Worm (Caenorhabditis elegans): Measurements from ENCODE around the gene nccd-1.

nccd-1 gene

DNA sequence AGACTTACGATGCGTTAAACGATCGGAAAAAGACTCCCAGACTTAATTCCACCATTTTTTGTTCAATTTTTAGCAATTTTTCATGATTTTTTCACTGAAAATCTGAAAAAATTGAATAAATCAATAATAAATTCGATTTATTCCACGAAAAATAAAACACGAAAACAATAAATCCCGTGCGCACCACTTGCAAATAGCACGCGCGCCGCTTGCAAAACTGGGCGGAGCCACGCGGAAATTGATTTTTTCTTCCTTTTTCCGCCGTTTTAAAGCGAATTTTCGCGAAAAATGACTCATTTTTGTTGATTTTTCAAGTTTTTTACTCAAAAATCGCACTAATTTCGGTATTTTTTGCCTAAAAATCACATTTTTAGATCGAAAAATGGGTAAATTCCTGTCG, 41.8 kb upstream of the nccd-1 start, which contains the start of the genes Y116A8C.9 and arf-6 (continued):
- TF ChIP-seq pha-4 (tag; optimal IDR thresholded peaks at IDR 0.05) (no peak), ztf-16 (tag; optimal IDR thresholded peaks at IDR 0.05) (peak; percentile 54), dmd-4 (tag; optimal IDR thresholded peaks at IDR 0.05; ENCODE audit: borderline replicate concordance) (peak; percentile 18), tbx-7 (tag; optimal IDR thresholded peaks at IDR 0.05) (peak; percentile 36), odd-2 (tag; optimal IDR thresholded peaks at IDR 0.05) (no peak), eyg-1 (tag; optimal IDR thresholded peaks at IDR 0.05) (no peak), hlh-6 (tag; optimal IDR thresholded peaks at IDR 0.05) (no peak), nhr-232 (tag; optimal IDR thresholded peaks at IDR 0.05) (no peak), ceh-48 (tag; optimal IDR thresholded peaks at IDR 0.05) (peak; percentile 92), C08G9.2 (tag; optimal IDR thresholded peaks at IDR 0.05) (peak; percentile 22), pax-1 (tag; optimal IDR thresholded peaks at IDR 0.05) (no peak), C38D4.7 (GFP tag; optimal IDR thresholded peaks at IDR 0.05) (peak; percentile 62), pros-1 (tag; optimal IDR thresholded peaks at IDR 0.05) (no peak), dve-1 (tag; optimal IDR thresholded peaks at IDR 0.05) (no peak), ahr-1 (tag; optimal IDR thresholded peaks at IDR 0.05) (peak; percentile 62), sox-4 (tag; optimal IDR thresholded peaks at IDR 0.05) (peak; percentile 68), pqm-1 (tag; optimal IDR thresholded peaks at IDR 0.05) (no peak), elt-2 (tag; optimal IDR thresholded peaks at IDR 0.05) (peak; percentile 75), mec-3 (tag; optimal IDR thresholded peaks at IDR 0.05; ENCODE audit: borderline replicate concordance) (no peak), hlh-15 (tag; optimal IDR thresholded peaks at IDR 0.05) (peak; percentile 46), sox-2 (GFP tag; IDR thresholded peaks at IDR 0.05) (no peak), K09A11.1 (tag; optimal IDR thresholded peaks at IDR 0.05; ENCODE audit: insufficient read depth) (peak; percentile 48), ets-4 (tag; optimal IDR thresholded peaks at IDR 0.05) (no peak), ttx-3 (tag; optimal IDR thresholded peaks at IDR 0.05) (peak; percentile 68), fkh-10 (GFP tag; optimal IDR thresholded peaks at IDR 0.05) (no peak), unc-42 (tag; optimal IDR thresholded peaks at IDR 0.05) (peak; percentile 58), ceh-22 (tag; optimal IDR thresholded peaks at IDR 0.05) (no peak), unc-86 (tag; optimal IDR thresholded peaks at IDR 0.05) (peak; percentile 69), ceh-24 (tag; optimal IDR thresholded peaks at IDR 0.05) (no peak), ceh-14 (tag; optimal IDR thresholded peaks at IDR 0.05) (peak; percentile 32)

DNA sequence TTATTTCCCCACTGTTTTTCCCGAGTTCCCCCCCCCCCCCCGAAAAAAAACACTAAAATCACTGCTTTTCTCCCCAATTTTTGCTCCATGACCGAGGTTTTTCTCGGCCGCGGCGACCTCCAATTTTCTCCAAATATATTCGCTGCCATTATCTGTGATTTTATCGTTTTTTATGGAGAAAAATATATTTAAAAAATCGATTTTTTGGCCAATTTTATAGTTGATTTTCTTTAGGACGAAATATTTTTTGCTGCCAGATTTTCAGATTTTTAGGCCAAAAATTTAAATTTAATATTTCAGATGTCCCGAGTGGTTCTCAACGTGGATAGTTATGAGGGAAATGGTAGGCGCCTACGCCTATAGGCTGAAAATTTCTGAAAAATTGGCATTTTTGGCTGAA, 38.7 kb upstream of the nccd-1 start, which contains the start of gene rad-54.B:
Gene rad-54.B, plus strand, starts transcription at position 301 of the 400 bp plus-strand sequence.
- no peak for TF ChIP-seq mec-3 (tag; optimal IDR thresholded peaks at IDR 0.05; ENCODE audit: borderline replicate concordance)
- TF ChIP-seq fkh-10 (GFP tag; optimal IDR thresholded peaks at IDR 0.05) = no peak
- TF ChIP-seq dve-1 (tag; optimal IDR thresholded peaks at IDR 0.05) = no peak
- no peak for TF ChIP-seq K09A11.1 (tag; optimal IDR thresholded peaks at IDR 0.05; ENCODE audit: insufficient read depth)
- TF ChIP-seq odd-2 (tag; optimal IDR thresholded peaks at IDR 0.05) = no peak
- no peak for TF ChIP-seq eyg-1 (tag; optimal IDR thresholded peaks at IDR 0.05)
- TF ChIP-seq rnt-1 (tag; optimal IDR thresholded peaks at IDR 0.05) = no peak
- no peak for TF ChIP-seq nfya-1 (tag; optimal IDR thresholded peaks at IDR 0.05)
- TF ChIP-seq ref-2 (tag; optimal IDR thresholded peaks at IDR 0.05) = no peak
- no peak for TF ChIP-seq hlh-30 (tag; optimal IDR thresholded peaks at IDR 0.05; ENCODE audit: insufficient read depth)
- no peak for TF ChIP-seq K02D7.2 (tag; optimal IDR thresholded peaks at IDR 0.05)
- TF ChIP-seq unc-86 (tag; optimal IDR thresholded peaks at IDR 0.05) = no peak
- TF ChIP-seq ceh-22 (tag; optimal IDR thresholded peaks at IDR 0.05) = no peak
- TF ChIP-seq unc-3 (GFP tag; conservative IDR thresholded peaks at IDR 0.05) = no peak
- TF ChIP-seq unc-3 (tag; optimal IDR thresholded peaks at IDR 0.05) = no peak

DNA sequence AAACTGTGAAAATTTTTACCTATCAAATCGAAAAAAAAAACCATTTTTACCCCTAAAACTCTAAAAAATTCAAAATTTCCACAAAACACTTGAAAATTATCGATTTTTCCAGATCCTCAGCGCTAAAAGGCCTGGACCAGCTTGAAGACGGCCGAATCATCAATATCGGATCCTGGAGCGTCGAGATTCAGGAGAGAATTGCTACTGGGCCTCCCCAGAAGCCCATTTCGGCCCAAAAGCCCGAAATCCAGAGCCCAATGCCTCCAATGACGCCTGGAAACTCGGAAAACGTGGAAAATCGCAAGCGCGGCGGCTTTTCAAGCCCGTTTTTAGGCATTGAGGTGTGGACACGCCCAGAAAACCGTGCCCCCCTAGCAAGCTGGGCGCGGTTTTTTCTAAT, 36.1 kb upstream of the nccd-1 start:
- TF ChIP-seq pros-1 (tag; optimal IDR thresholded peaks at IDR 0.05) (no peak), sox-2 (GFP tag; IDR thresholded peaks at IDR 0.05) (no peak), dmd-4 (tag; optimal IDR thresholded peaks at IDR 0.05; ENCODE audit: borderline replicate concordance) (no peak), pha-4 (tag; optimal IDR thresholded peaks at IDR 0.05) (no peak), che-1 (tag; optimal IDR thresholded peaks at IDR 0.05) (no peak), tbx-2 (tag; optimal IDR thresholded peaks at IDR 0.05) (no peak), F13H6.1 (tag; optimal IDR thresholded peaks at IDR 0.05) (no peak), unc-42 (tag; optimal IDR thresholded peaks at IDR 0.05) (no peak), K09A11.1 (tag; optimal IDR thresholded peaks at IDR 0.05; ENCODE audit: insufficient read depth) (no peak), Y22D7AL.16 (tag; optimal IDR thresholded peaks at IDR 0.05) (no peak), zip-5 (tag; optimal IDR thresholded peaks at IDR 0.05) (no peak), K02D7.2 (tag; optimal IDR thresholded peaks at IDR 0.05) (no peak), ceh-9 (tag; optimal IDR thresholded peaks at IDR 0.05) (no peak)
